Worm (Caenorhabditis elegans): ENCODE measurements around the gene C18E9.8.
A peak's percentile ranks its signal among the peaks of the same experiment; 100 is the strongest.

Gene C18E9.8

ce11 chrII:8987962-8988361 lies at the start of gene C18E9.8:
TSS of gene C18E9.8 (minus strand) at chrII:8988062.
- TF ChIP-seq unc-86 (tag; optimal IDR thresholded peaks at IDR 0.05) = no peak
- no peak for TF ChIP-seq nhr-76 (tag; optimal IDR thresholded peaks at IDR 0.05)
- no peak for TF ChIP-seq isw-1 (GFP tag; IDR thresholded peaks at IDR 0.05)
- no peak for TF ChIP-seq pax-3 (tag; optimal IDR thresholded peaks at IDR 0.05)
- peak; percentile 32 for TF ChIP-seq ama-1 (optimal IDR thresholded peaks at IDR 0.05)
- no peak for TF ChIP-seq efl-3 (GFP tag; optimal IDR thresholded peaks at IDR 0.05)
- peak in 1 of 2 experiments; percentile 9 for TF ChIP-seq lin-35 (GFP tag; optimal IDR thresholded peaks at IDR 0.05)
- TF ChIP-seq ceh-90 (tag; optimal IDR thresholded peaks at IDR 0.05) = no peak

- no peak for TF ChIP-seq nhr-84 (tag; optimal IDR thresholded peaks at IDR 0.05)
- TF ChIP-seq ceh-82 (tag; optimal IDR thresholded peaks at IDR 0.05) = no peak
- TF ChIP-seq pax-3 (tag; optimal IDR thresholded peaks at IDR 0.05) = no peak
- TF ChIP-seq unc-98 (GFP tag; IDR thresholded peaks at IDR 0.05) = no peak
- TF ChIP-seq blmp-1 (tag; optimal IDR thresholded peaks at IDR 0.05) = peak; percentile 86
- no peak for TF ChIP-seq hlh-4 (tag; optimal IDR thresholded peaks at IDR 0.05)
- TF ChIP-seq ztf-4 (tag; optimal IDR thresholded peaks at IDR 0.05) = no peak
- no peak for TF ChIP-seq nhr-237 (tag; optimal IDR thresholded peaks at IDR 0.05)
- TF ChIP-seq lin-14 (GFP tag; optimal IDR thresholded peaks at IDR 0.05) = peak; percentile 37
- no peak for TF ChIP-seq irx-1 (tag; optimal IDR thresholded peaks at IDR 0.05)
- TF ChIP-seq snu-23 (GFP tag; optimal IDR thresholded peaks at IDR 0.05) = no peak
- TF ChIP-seq nhr-28 (tag; optimal IDR thresholded peaks at IDR 0.05) = no peak
- TF ChIP-seq aly-2 (tag; optimal IDR thresholded peaks at IDR 0.05) = no peak
- no peak for TF ChIP-seq mef-2 (tag; optimal IDR thresholded peaks at IDR 0.05)
- TF ChIP-seq ceh-88 (GFP tag; IDR thresholded peaks at IDR 0.05) = no peak
- TF ChIP-seq nhr-19 (GFP tag; conservative IDR thresholded peaks at IDR 0.05) = no peak
- no peak for TF ChIP-seq F16B12.6 (tag; optimal IDR thresholded peaks at IDR 0.05)
- TF ChIP-seq ceh-90 (tag; optimal IDR thresholded peaks at IDR 0.05) = no peak
- peak in 1 of 6 experiments; percentile 12 for TF ChIP-seq elt-3 (tag; optimal IDR thresholded peaks at IDR 0.05)
- no peak for TF ChIP-seq nhr-11 (tag; optimal IDR thresholded peaks at IDR 0.05)
- no peak for TF ChIP-seq unc-62 (GFP tag; optimal IDR thresholded peaks at IDR 0.05)
- TF ChIP-seq nhr-85 (tag) = peak; percentile 52
- no peak for TF ChIP-seq hlh-17 (GFP tag; optimal IDR thresholded peaks at IDR 0.05; ENCODE audit: borderline replicate concordance)
- TF ChIP-seq skn-1 (tag; optimal IDR thresholded peaks at IDR 0.05) = no peak
- TF ChIP-seq snpc-4 (tag; optimal IDR thresholded peaks at IDR 0.05) = no peak
- no peak for TF ChIP-seq egl-27 (tag; optimal IDR thresholded peaks at IDR 0.05)
- no peak for TF ChIP-seq nhr-47 (tag; optimal IDR thresholded peaks at IDR 0.05)
- TF ChIP-seq ama-1 (optimal IDR thresholded peaks at IDR 0.05) = no peak
- TF ChIP-seq C34B4.2 (tag; optimal IDR thresholded peaks at IDR 0.05) = no peak
- TF ChIP-seq dpl-1 (GFP tag; optimal IDR thresholded peaks at IDR 0.05) = no peak
- TF ChIP-seq fos-1 (tag; optimal IDR thresholded peaks at IDR 0.05) = no peak
- TF ChIP-seq mdl-1 (tag; optimal IDR thresholded peaks at IDR 0.05) = no peak
- TF ChIP-seq ceh-8 (GFP tag; optimal IDR thresholded peaks at IDR 0.05) = no peak
- no peak for TF ChIP-seq lin-39 (tag; optimal IDR thresholded peaks at IDR 0.05)
- TF ChIP-seq isw-1 (GFP tag; IDR thresholded peaks at IDR 0.05) = no peak
- TF ChIP-seq mep-1 (tag; optimal IDR thresholded peaks at IDR 0.05) = peak; percentile 2
Observed at ce11 chrII:9033034-9033433, 45.2 kb upstream of the C18E9.8 start.

- peak; percentile 63 for TF ChIP-seq nhr-20 (tag; optimal IDR thresholded peaks at IDR 0.05)
- TF ChIP-seq lin-14 (GFP tag; optimal IDR thresholded peaks at IDR 0.05) = peak; percentile 65
- TF ChIP-seq grh-1 (GFP tag; IDR thresholded peaks at IDR 0.05) = peak; percentile 45
- no peak for TF ChIP-seq nhr-11 (tag; optimal IDR thresholded peaks at IDR 0.05)
- no peak; the same call in 1 of the 2 replicates for TF ChIP-seq nhr-19 (GFP tag; conservative IDR thresholded peaks at IDR 0.05)
- TF ChIP-seq nhr-71 (tag; optimal IDR thresholded peaks at IDR 0.05) = peak; percentile 61
- no peak for TF ChIP-seq egl-27 (tag; optimal IDR thresholded peaks at IDR 0.05)
- TF ChIP-seq mdl-1 (tag; optimal IDR thresholded peaks at IDR 0.05) = peak in 1 of 2 experiments; percentile 15
- TF ChIP-seq nhr-237 (tag; optimal IDR thresholded peaks at IDR 0.05) = no peak
- peak in 4 of 6 experiments; percentile 55 to 94 (median 69) for TF ChIP-seq elt-3 (tag; optimal IDR thresholded peaks at IDR 0.05)
- TF ChIP-seq sptf-1 (tag; optimal IDR thresholded peaks at IDR 0.05) = no peak
- peak; percentile 18 for TF ChIP-seq unc-130 (tag; optimal IDR thresholded peaks at IDR 0.05)
- no peak for TF ChIP-seq ztf-4 (tag; optimal IDR thresholded peaks at IDR 0.05)
- TF ChIP-seq vab-15 (tag; optimal IDR thresholded peaks at IDR 0.05) = no peak
- TF ChIP-seq blmp-1 (tag; optimal IDR thresholded peaks at IDR 0.05) = peak; percentile 93
- TF ChIP-seq zag-1 (tag; optimal IDR thresholded peaks at IDR 0.05) = no peak
- peak; percentile 56 for TF ChIP-seq snu-23 (GFP tag; optimal IDR thresholded peaks at IDR 0.05)
- TF ChIP-seq lsy-2 (tag; optimal IDR thresholded peaks at IDR 0.05) = peak in 1 of 2 experiments; percentile 31
- peak; percentile 91 for TF ChIP-seq nhr-85 (tag)
- peak; percentile 41 for TF ChIP-seq nhr-90 (tag; optimal IDR thresholded peaks at IDR 0.05; ENCODE audit: poor library complexity)
- TF ChIP-seq xbp-1 (tag; optimal IDR thresholded peaks at IDR 0.05) = no peak
Observed at ce11 chrII:9031891-9032290, 44.0 kb upstream of the C18E9.8 start.

Measured in whole organism, L1 larva.